Fruit fly (Drosophila melanogaster) whole organism, embryonic: ENCODE data around the gene CG43389.

ENCODE experiments used
- Abd-B ChIP-seq: fragments of 200-800 bp; sonication (Bioruptor generic); optimal IDR thresholded peaks from 2 replicates; lab custom pipeline; 2018; ENCODE audit warnings: missing biosample characterization, mild to moderate bottlenecking, missing genetic modification characterization, moderate library complexity
- CG10274 ChIP-seq: fragments of 200-800 bp; sonication (Bioruptor generic); optimal IDR thresholded peaks from 3 replicates; lab custom pipeline; 2017; ENCODE audit warnings: missing biosample characterization, mild to moderate bottlenecking, missing genetic modification characterization
- CG10543 ChIP-seq: fragments of 200-800 bp; sonication (Bioruptor generic); optimal IDR thresholded peaks from 3 replicates; lab custom pipeline; 2017; ENCODE audit warnings: missing biosample characterization, mild to moderate bottlenecking, missing genetic modification characterization, moderate library complexity
- CG10979 ChIP-seq: fragments of 200-800 bp; sonication (Bioruptor generic); optimal IDR thresholded peaks from 2 replicates; lab custom pipeline; 2018; ENCODE audit warnings: missing biosample characterization, mild to moderate bottlenecking, missing genetic modification characterization, moderate library complexity
- CG13123 ChIP-seq: fragments of 200-800 bp; sonication (Bioruptor generic); optimal IDR thresholded peaks from 2 replicates; lab custom pipeline; 2016; ENCODE audit warnings: missing biosample characterization, missing genetic modification characterization
- CG13287 ChIP-seq: fragments of 200-800 bp; sonication (Bioruptor generic); IDR thresholded peaks from 2 replicates; pipeline ENCODE4 v1.3.6; 2022; ENCODE audit warnings: missing biosample characterization, missing genetic modification characterization; ENCODE audit not compliant: partially characterized antibody
- CG2199 ChIP-seq: fragments of 200-800 bp; sonication (Bioruptor generic); IDR thresholded peaks from 3 replicates; pipeline ENCODE4 v1.3.6; 2022; ENCODE audit warnings: missing biosample characterization, missing genetic modification characterization
- CG2202 ChIP-seq: fragments of 200-800 bp; sonication (Bioruptor generic); optimal IDR thresholded peaks from 2 replicates; lab custom pipeline; 2018; ENCODE audit warnings: missing biosample characterization, mild to moderate bottlenecking, missing genetic modification characterization
- CG2712 ChIP-seq: fragments of 200-800 bp; optimal IDR thresholded peaks from 3 replicates; lab custom pipeline; 2019; ENCODE audit warnings: missing biosample characterization, mild to moderate bottlenecking, missing genetic modification characterization, moderate library complexity
- CG2889 ChIP-seq: fragments of 200-800 bp; sonication (Bioruptor generic); IDR thresholded peaks from 3 replicates; pipeline ENCODE4 v1.3.6; 2022; ENCODE audit warnings: missing biosample characterization, missing genetic modification characterization
- CG30020 ChIP-seq: fragments of 200-800 bp; optimal IDR thresholded peaks from 2 replicates; lab custom pipeline; 2019; ENCODE audit warnings: missing biosample characterization, mild to moderate bottlenecking, missing genetic modification characterization, moderate library complexity
- CG4424 ChIP-seq: fragments of 200-800 bp; sonication (Bioruptor generic); optimal IDR thresholded peaks from 3 replicates; lab custom pipeline; 2016; ENCODE audit warnings: missing biosample characterization, missing genetic modification characterization
- CG5180 ChIP-seq: fragments of 200-800 bp; sonication (Bioruptor generic); optimal IDR thresholded peaks from 3 replicates; lab custom pipeline; 2017; ENCODE audit warnings: missing biosample characterization, missing genetic modification characterization, mild to moderate bottlenecking, moderate library complexity, missing genetic modification reagents
- CG6254 ChIP-seq: fragments of 200-800 bp; sonication (Bioruptor generic); optimal IDR thresholded peaks from 3 replicates; lab custom pipeline; 2017; ENCODE audit warnings: mild to moderate bottlenecking, missing biosample characterization, missing genetic modification reagents, missing genetic modification characterization
- CG7357 ChIP-seq: fragments of 200-800 bp; sonication (Bioruptor generic); IDR thresholded peaks from 3 replicates; pipeline ENCODE4 v1.3.6; 2022; ENCODE audit warnings: missing biosample characterization, missing genetic modification characterization
- CG8290 ChIP-seq, 3 experiments: fragments of 200-800 bp; sonication (Bioruptor generic); optimal IDR thresholded peaks; 2 replicates each; lab custom pipeline; 2016 to 2019; ENCODE audit warnings: missing biosample characterization in 3 of 3, missing genetic modification characterization in 3 of 3, mild to moderate bottlenecking in 2 of 3, moderate library complexity in 1 of 3
- CG9437 ChIP-seq: fragments of 200-800 bp; sonication (Bioruptor generic); optimal IDR thresholded peaks from 2 replicates; lab custom pipeline; 2018; ENCODE audit warnings: missing biosample characterization, mild to moderate bottlenecking, missing genetic modification characterization
- CG9817 ChIP-seq: fragments of 200-800 bp; sonication (Bioruptor generic); optimal IDR thresholded peaks from 2 replicates; lab custom pipeline; 2018; ENCODE audit warnings: missing biosample characterization, mild to moderate bottlenecking, missing genetic modification characterization, moderate library complexity
- D19A ChIP-seq: fragments of 200-800 bp; optimal IDR thresholded peaks from 3 replicates; lab custom pipeline; 2019; ENCODE audit warnings: missing biosample characterization, mild to moderate bottlenecking, missing genetic modification characterization, moderate library complexity
- Deaf1 ChIP-seq: fragments of 200-800 bp; optimal IDR thresholded peaks from 3 replicates; lab custom pipeline; 2019; ENCODE audit warnings: missing biosample characterization, mild to moderate bottlenecking, missing genetic modification characterization, moderate library complexity
- Dll ChIP-seq: fragments of 200-800 bp; sonication (Bioruptor generic); IDR thresholded peaks from 4 replicates; pipeline ENCODE4 v1.3.6; 2022; ENCODE audit warnings: missing biosample characterization, missing genetic modification characterization; ENCODE audit not compliant: partially characterized antibody
- Dref ChIP-seq: fragments of 200-800 bp; sonication (Bioruptor generic); IDR thresholded peaks from 2 replicates; pipeline ENCODE4 v1.3.6; 2022; ENCODE audit warnings: missing biosample characterization, missing genetic modification characterization
- Gsc ChIP-seq: fragments of 200-800 bp; sonication (Bioruptor generic); IDR thresholded peaks from 2 replicates; pipeline ENCODE4 v1.3.6; 2022; ENCODE audit warnings: missing biosample characterization, missing genetic modification characterization
- HHEX ChIP-seq: fragments of 200-800 bp; sonication (Bioruptor generic); optimal IDR thresholded peaks from 3 replicates; lab custom pipeline; 2017; ENCODE audit warnings: missing biosample characterization, mild to moderate bottlenecking, missing genetic modification characterization, missing genetic modification reagents
- Sox102F ChIP-seq: fragments of 200-800 bp; sonication (Bioruptor generic); optimal IDR thresholded peaks from 2 replicates; lab custom pipeline; 2018; ENCODE audit warnings: missing biosample characterization, mild to moderate bottlenecking, missing genetic modification characterization, moderate library complexity
- Ssrp ChIP-seq: fragments of 200-800 bp; sonication (Bioruptor generic); optimal IDR thresholded peaks from 2 replicates; lab custom pipeline; 2018; ENCODE audit warnings: missing biosample characterization, mild to moderate bottlenecking, missing genetic modification characterization, moderate library complexity
- chif ChIP-seq, 2 experiments: fragments of 200-800 bp; sonication (Bioruptor generic); optimal IDR thresholded peaks; 3 replicates each; lab custom pipeline; 2016; ENCODE audit warnings: missing biosample characterization in 2 of 2, missing genetic modification characterization in 2 of 2
- ci ChIP-seq: fragments of 200-800 bp; sonication (Bioruptor generic); IDR thresholded peaks from 3 replicates; pipeline ENCODE4 v1.3.6; 2022; ENCODE audit warnings: missing biosample characterization, missing genetic modification characterization
- emc ChIP-seq: fragments of 200-800 bp; sonication (Bioruptor generic); optimal IDR thresholded peaks from 2 replicates; lab custom pipeline; 2016; ENCODE audit warnings: missing biosample characterization, missing genetic modification characterization
- gcm ChIP-seq: fragments of 200-800 bp; sonication (Bioruptor generic); optimal IDR thresholded peaks from 2 replicates; lab custom pipeline; 2019; ENCODE audit warnings: missing biosample characterization, mild to moderate bottlenecking, missing genetic modification characterization, moderate library complexity
- gro ChIP-seq: fragments of 200-800 bp; sonication (Bioruptor generic); optimal IDR thresholded peaks from 2 replicates; lab custom pipeline; 2016; ENCODE audit warnings: missing biosample characterization, missing genetic modification characterization
- gsb ChIP-seq: fragments of 200-800 bp; sonication (Bioruptor generic); IDR thresholded peaks from 2 replicates; pipeline ENCODE4 v1.3.6; 2022; ENCODE audit warnings: missing biosample characterization, missing genetic modification characterization
- her ChIP-seq: fragments of 200-800 bp; sonication (Bioruptor generic); optimal IDR thresholded peaks from 2 replicates; lab custom pipeline; 2016; ENCODE audit warnings: missing biosample characterization, missing genetic modification characterization
- hkb ChIP-seq, 2 experiments: fragments of 200-800 bp in 1 of 2; fragments of >200 bp in 1 of 2; sonication (Bioruptor generic) in 1 of 2; IDR thresholded peaks in 1 of 2; optimal IDR thresholded peaks in 1 of 2; 2 replicates each; pipeline versions ENCODE4 v1.3.6 to Lab custom; 2017 to 2022; ENCODE audit warnings: missing biosample characterization in 1 of 2, missing genetic modification characterization in 1 of 2
- jigr1 ChIP-seq: fragments of 200-800 bp; sonication (Bioruptor generic); IDR thresholded peaks from 3 replicates; pipeline ENCODE4 v1.3.6; 2022; ENCODE audit warnings: missing biosample characterization, missing genetic modification characterization
- ken ChIP-seq: fragments of 200-800 bp; sonication (Bioruptor generic); IDR thresholded peaks from 3 replicates; pipeline ENCODE4 v1.3.6; 2022; ENCODE audit warnings: missing biosample characterization, missing genetic modification characterization
- knrl ChIP-seq: fragments of 200-800 bp; sonication (Bioruptor generic); IDR thresholded peaks from 3 replicates; pipeline ENCODE4 v1.3.6; 2022; ENCODE audit warnings: missing biosample characterization, missing genetic modification characterization; ENCODE audit not compliant: partially characterized antibody
- mld ChIP-seq: fragments of 200-800 bp; sonication (Bioruptor generic); IDR thresholded peaks from 3 replicates; pipeline ENCODE4 v1.3.6; 2022; ENCODE audit warnings: missing biosample characterization, missing genetic modification characterization; ENCODE audit not compliant: partially characterized antibody
- nau ChIP-seq: fragments of 200-800 bp; sonication (Bioruptor generic); optimal IDR thresholded peaks from 3 replicates; lab custom pipeline; 2017; ENCODE audit warnings: missing biosample characterization, mild to moderate bottlenecking, missing genetic modification characterization, missing genetic modification reagents
- nom ChIP-seq: fragments of 200-800 bp; sonication (Bioruptor generic); optimal IDR thresholded peaks from 2 replicates; lab custom pipeline; 2017; ENCODE audit warnings: missing biosample characterization, missing genetic modification characterization, mild to moderate bottlenecking, moderate library complexity, missing genetic modification reagents
- phol ChIP-seq: fragments of 200-800 bp; sonication (Bioruptor generic); optimal IDR thresholded peaks from 3 replicates; lab custom pipeline; 2018; ENCODE audit warnings: missing biosample characterization, mild to moderate bottlenecking, missing genetic modification characterization, moderate library complexity
- run ChIP-seq: fragments of 200-800 bp; sonication (Bioruptor generic); optimal IDR thresholded peaks from 3 replicates; lab custom pipeline; 2018; ENCODE audit warnings: missing biosample characterization, mild to moderate bottlenecking, missing genetic modification characterization
- salm ChIP-seq: fragments of 200-800 bp; sonication (Bioruptor generic); optimal IDR thresholded peaks from 2 replicates; lab custom pipeline; 2018; ENCODE audit warnings: missing biosample characterization, mild to moderate bottlenecking, missing genetic modification characterization
- sima ChIP-seq: fragments of 200-800 bp; sonication (Bioruptor generic); optimal IDR thresholded peaks from 2 replicates; lab custom pipeline; 2016; ENCODE audit warnings: missing biosample characterization, missing genetic modification characterization
- slbo ChIP-seq: fragments of 200-800 bp; sonication (Bioruptor generic); IDR thresholded peaks from 2 replicates; pipeline ENCODE4 v1.3.6; 2022; ENCODE audit warnings: missing biosample characterization, missing genetic modification characterization
- ttk ChIP-seq: fragments of 200-800 bp; sonication (Bioruptor generic); IDR thresholded peaks from 2 replicates; pipeline ENCODE4 v2.1.2; 2022; ENCODE audit warnings: missing biosample characterization, missing genetic modification characterization
- yki ChIP-seq: fragments of >200 bp; optimal IDR thresholded peaks from 3 replicates; lab custom pipeline; 2018
- zen ChIP-seq: fragments of 200-800 bp; sonication (Bioruptor generic); optimal IDR thresholded peaks from 3 replicates; lab custom pipeline; 2018; ENCODE audit warnings: missing biosample characterization, mild to moderate bottlenecking, missing genetic modification characterization, moderate library complexity

Gene CG43389

dm6 chr3L:3239033-3239752 is 8.6 kb upstream of the CG43389 start, which contains the start of gene CG17746 (continued):
- TF ChIP-seq Dref (GFP tag; lab: Robert Waterston, UW) (peak; percentile 45; the same call in 1 of the 2 replicates), HHEX (GFP tag; lab: Kevin White, UChicago) (no peak), mld (GFP tag; lab: Robert Waterston, UW) (no peak), ken (GFP tag; lab: Robert Waterston, UW) (peak; percentile 64; the same call in 2 of the 3 replicates), Ssrp (tag; lab: Kevin White, UChicago) (no peak), hkb (optimal IDR thresholded peaks at IDR 0.05; lab: Kevin White, UChicago) (peak; percentile 84), hkb (GFP tag; IDR thresholded peaks at IDR 0.05; lab: Robert Waterston, UW) (no peak), CG2712 (tag; lab: Kevin White, UChicago) (peak; percentile 56), phol (tag; lab: Kevin White, UChicago) (peak; percentile 55), ttk (GFP tag; lab: Robert Waterston, UW) (no peak), nom (GFP tag; lab: Kevin White, UChicago) (peak; percentile 57), CG30020 (tag; lab: Kevin White, UChicago) (no peak), salm (no peak), CG13287 (GFP tag; lab: Robert Waterston, UW) (peak; percentile 72), yki (lab: Kevin White, UChicago) (no peak), gcm (GFP tag; lab: Kevin White, UChicago) (no peak), Sox102F (GFP tag; lab: Kevin White, UChicago) (no peak), knrl (GFP tag; lab: Robert Waterston, UW) (peak; percentile 43; the same call in 1 of the 3 replicates), CG2199 (GFP tag; lab: Robert Waterston, UW) (no peak), emc (GFP tag; lab: Kevin White, UChicago) (no peak), jigr1 (GFP tag; lab: Robert Waterston, UW) (no peak), CG9817 (peak; percentile 36), CG2889 (GFP tag; lab: Robert Waterston, UW) (no peak), gro (GFP tag; lab: Kevin White, UChicago) (peak; percentile 82), CG2202 (tag; lab: Kevin White, UChicago) (no peak), CG4424 (GFP tag; lab: Kevin White, UChicago) (no peak), CG9437 (GFP tag; lab: Kevin White, UChicago) (no peak), CG10543 (peak; percentile 37), her (peak; percentile 53), CG13123 (peak; percentile 39), Deaf1 (tag; lab: Kevin White, UChicago) (no peak), Gsc (GFP tag; lab: Robert Waterston, UW) (no peak), ci (GFP tag; lab: Robert Waterston, UW) (peak; percentile 30; the same call in 2 of the 3 replicates), run (tag; lab: Kevin White, UChicago) (no peak), slbo (GFP tag; lab: Robert Waterston, UW) (peak; percentile 76), nau (GFP tag; lab: Kevin White, UChicago) (no peak), CG10979 (no peak), chif (GFP tag; optimal IDR thresholded peaks at IDR 0.05; lab: Kevin White, UChicago) (peak in 1 of 2 experiments; percentile 29), D19A (tag; lab: Kevin White, UChicago) (no peak), CG10274 (no peak), sima (GFP tag; lab: Kevin White, UChicago) (no peak), Dll (peak; percentile 57; the same call in 3 of the 4 replicates), CG5180 (GFP tag; lab: Kevin White, UChicago) (no peak), gsb (GFP tag; lab: Robert Waterston, UW) (no peak), CG8290 (GFP tag; optimal IDR thresholded peaks at IDR 0.05; lab: Kevin White, UChicago) (peak; percentile 46), CG8290 (tag; optimal IDR thresholded peaks at IDR 0.05; lab: Kevin White, UChicago) (no peak), Abd-B (GFP tag; lab: Kevin White, UChicago) (no peak), CG6254 (no peak), zen (tag; lab: Kevin White, UChicago) (peak; percentile 21), CG7357 (GFP tag; lab: Robert Waterston, UW) (no peak)
